Worm (Caenorhabditis elegans) whole organism, early embryonic: ENCODE data around the gene dkf-2.

Experiments
- B0310.2 ChIP-seq: sonication (generic microtip); optimal IDR thresholded peaks from 2 replicates; lab custom pipeline; 2016; ENCODE audit warnings: mild to moderate bottlenecking, missing genetic modification characterization, missing compliant biosample characterization
- F13C5.2 ChIP-seq: sonication (generic microtip); optimal IDR thresholded peaks from 2 replicates; lab custom pipeline; 2017; ENCODE audit warnings: mild to moderate bottlenecking, missing genetic modification characterization, inconsistent platforms, missing compliant biosample characterization
- ama-1 ChIP-seq: fragments of 150-350 bp; optimal IDR thresholded peaks from 2 replicates; lab custom pipeline; 2014
- ets-7 ChIP-seq: sonication (generic microtip); optimal IDR thresholded peaks from 2 replicates; lab custom pipeline; 2016; ENCODE audit warnings: missing genotype, missing genetic modification characterization, missing compliant biosample characterization
- flt-1 ChIP-seq: fragments of 200-800 bp; sonication (Bioruptor generic); IDR thresholded peaks from 2 replicates; pipeline ENCODE4 v1.3.6; 2022; ENCODE audit warnings: missing genetic modification characterization, missing compliant biosample characterization
- hmbx-1 ChIP-seq: sonication (generic microtip); optimal IDR thresholded peaks from 2 replicates; lab custom pipeline; 2016; ENCODE audit warnings: mild to moderate bottlenecking, missing genetic modification characterization, missing compliant biosample characterization
- hmg-4 ChIP-seq: fragments of 200-800 bp; sonication (Bioruptor generic); optimal IDR thresholded peaks from 2 replicates; lab custom pipeline; 2018; ENCODE audit warnings: mild to moderate bottlenecking, missing genetic modification characterization, missing compliant biosample characterization
- hnd-1 ChIP-seq: sonication (generic microtip); optimal IDR thresholded peaks from 2 replicates; lab custom pipeline; 2016; ENCODE audit warnings: missing genetic modification characterization, missing compliant biosample characterization
- scrt-1 ChIP-seq: fragments of 200-800 bp; sonication (Bioruptor generic); IDR thresholded peaks from 2 replicates; pipeline ENCODE4 v1.3.6; 2022; ENCODE audit warnings: missing genetic modification characterization, missing compliant biosample characterization
- tbx-11 ChIP-seq: fragments of 200-800 bp; sonication (Bioruptor generic); IDR thresholded peaks from 2 replicates; pipeline ENCODE4 v1.3.6; 2022; ENCODE audit warnings: missing genetic modification characterization, missing compliant biosample characterization
- tbx-37 ChIP-seq: fragments of 200-800 bp; sonication (Bioruptor generic); conservative IDR thresholded peaks from 2 replicates; pipeline ENCODE4 v1.3.6; 2022; ENCODE audit warnings: missing genetic modification reagents, missing genetic modification characterization, missing compliant biosample characterization
- tra-4 ChIP-seq: sonication (generic microtip); optimal IDR thresholded peaks from 2 replicates; lab custom pipeline; 2017; ENCODE audit warnings: missing genetic modification characterization, missing compliant biosample characterization

ce11 chrV:16742123-16742522, 5.3 kb upstream of the dkf-2 start, which contains the start of gene T25E12.6:
- TF ChIP-seq ama-1 (no peak), B0310.2 (no peak), tra-4 (tag; lab: Kevin White, UChicago) (no peak), F13C5.2 (tag; lab: Kevin White, UChicago) (no peak), flt-1 (GFP tag; lab: Robert Waterston, UW) (no peak), scrt-1 (GFP tag; lab: Robert Waterston, UW) (no peak), tbx-37 (GFP tag; lab: Robert Waterston, UW) (no peak), ets-7 (no peak), hnd-1 (tag; lab: Kevin White, UChicago) (no peak), tbx-11 (GFP tag; lab: Robert Waterston, UW) (no peak), hmg-4 (no peak), hmbx-1 (tag; lab: Kevin White, UChicago) (no peak)
